Worm (Caenorhabditis elegans) whole organism, L2 larva: ENCODE results near the gene vha-3.

Experiments
- F13H6.1 ChIP-seq: sonication (generic microtip); optimal IDR thresholded peaks from 2 replicates; lab custom pipeline; 2016; ENCODE audit warnings: missing genetic modification characterization, missing compliant biosample characterization
- Y55F3AM.14 ChIP-seq: fragments of 200-800 bp; sonication (Bioruptor generic); optimal IDR thresholded peaks from 2 replicates; lab custom pipeline; 2018; ENCODE audit warnings: mild to moderate bottlenecking, missing genetic modification characterization, missing compliant biosample characterization
- ZK546.5 ChIP-seq: sonication (generic microtip); optimal IDR thresholded peaks from 2 replicates; lab custom pipeline; 2017; ENCODE audit warnings: missing biosample characterization, missing genetic modification characterization
- alr-1 ChIP-seq: fragments of 150-350 bp; optimal IDR thresholded peaks from 2 replicates; lab custom pipeline; 2014; ENCODE audit warnings: missing biosample characterization, missing genetic modification characterization
- aly-2 ChIP-seq: fragments of 150-350 bp; optimal IDR thresholded peaks from 2 replicates; lab custom pipeline; 2014; ENCODE audit warnings: missing biosample characterization, missing genetic modification characterization
- ama-1 ChIP-seq: fragments of 150-350 bp; optimal IDR thresholded peaks from 2 replicates; lab custom pipeline; 2018; ENCODE audit warnings: inconsistent platforms
- blmp-1 ChIP-seq: sonication (generic microtip); optimal IDR thresholded peaks from 2 replicates; lab custom pipeline; 2017; ENCODE audit warnings: missing genetic modification characterization, mild to moderate bottlenecking, missing compliant biosample characterization, antibody characterized with exemption, moderate library complexity; ENCODE audit not compliant: insufficient read depth
- ceh-16 ChIP-seq: fragments of 150-350 bp; optimal IDR thresholded peaks from 2 replicates; lab custom pipeline; 2014; ENCODE audit warnings: missing biosample characterization, missing genetic modification characterization
- ceh-82 ChIP-seq: fragments of 150-350 bp; optimal IDR thresholded peaks from 2 replicates; lab custom pipeline; 2014; ENCODE audit warnings: missing biosample characterization, missing genetic modification characterization
- crh-2 ChIP-seq: sonication (generic microtip); optimal IDR thresholded peaks from 2 replicates; lab custom pipeline; 2017; ENCODE audit warnings: missing biosample characterization, missing genetic modification characterization
- dmd-4 ChIP-seq: sonication (generic microtip); optimal IDR thresholded peaks from 2 replicates; lab custom pipeline; 2017; ENCODE audit warnings: missing biosample characterization, missing genetic modification characterization
- egl-27 ChIP-seq: sonication (generic microtip); optimal IDR thresholded peaks from 3 replicates; lab custom pipeline; 2017; ENCODE audit warnings: missing biosample characterization, missing genetic modification reagents, missing genetic modification characterization
- elt-1 ChIP-seq: fragments of 150-350 bp; optimal IDR thresholded peaks from 2 replicates; lab custom pipeline; 2014; ENCODE audit warnings: missing biosample characterization, missing genetic modification characterization
- elt-3 ChIP-seq: sonication (generic microtip); optimal IDR thresholded peaks from 2 replicates; lab custom pipeline; 2017; ENCODE audit warnings: missing biosample characterization, missing genetic modification characterization
- fos-1 ChIP-seq: fragments of 150-350 bp; optimal IDR thresholded peaks from 2 replicates; lab custom pipeline; 2014; ENCODE audit warnings: missing biosample characterization, missing genetic modification characterization
- gmeb-1 ChIP-seq: fragments of 150-350 bp; optimal IDR thresholded peaks from 2 replicates; lab custom pipeline; 2014; ENCODE audit warnings: missing biosample characterization, missing genetic modification characterization
- lin-11 ChIP-seq: fragments of 150-350 bp; sonication (generic microtip); optimal IDR thresholded peaks from 2 replicates; lab custom pipeline; 2014; ENCODE audit warnings: missing biosample characterization, missing genetic modification characterization, inconsistent platforms, mixed read lengths
- lin-13 ChIP-seq: fragments of 150-350 bp; optimal IDR thresholded peaks from 2 replicates; lab custom pipeline; 2014; ENCODE audit warnings: missing biosample characterization, missing genetic modification reagents, missing genetic modification characterization
- lin-39 ChIP-seq: fragments of 150-350 bp; optimal IDR thresholded peaks from 2 replicates; lab custom pipeline; 2014; ENCODE audit warnings: missing biosample characterization, missing genetic modification reagents, missing genetic modification characterization
- lsy-2 ChIP-seq, 2 experiments: fragments of 150-350 bp in 1 of 2; sonication (generic microtip) in 1 of 2; optimal IDR thresholded peaks; 2 replicates each; lab custom pipeline; 2014 to 2017; ENCODE audit warnings: missing biosample characterization in 2 of 2, missing genetic modification characterization in 2 of 2
- mab-5 ChIP-seq: fragments of 150-350 bp; optimal IDR thresholded peaks from 2 replicates; lab custom pipeline; 2014; ENCODE audit warnings: missing biosample characterization, missing genetic modification characterization
- mbf-1 ChIP-seq: sonication (generic microtip); optimal IDR thresholded peaks from 2 replicates; lab custom pipeline; 2017; ENCODE audit warnings: missing biosample characterization, missing genetic modification characterization
- mdl-1 ChIP-seq, 2 experiments: fragments of 150-350 bp in 1 of 2; sonication (generic microtip) in 1 of 2; optimal IDR thresholded peaks; 2 replicates each; lab custom pipeline; 2017; ENCODE audit warnings: missing biosample characterization in 2 of 2, missing genetic modification characterization in 2 of 2
- nhr-10 ChIP-seq: sonication (generic microtip); optimal IDR thresholded peaks from 2 replicates; lab custom pipeline; 2017; ENCODE audit warnings: missing biosample characterization, missing genetic modification characterization
- nhr-11 ChIP-seq: fragments of 150-350 bp; optimal IDR thresholded peaks from 2 replicates; lab custom pipeline; 2014; ENCODE audit warnings: missing biosample characterization, missing genetic modification characterization
- nhr-12 ChIP-seq: fragments of 150-350 bp; optimal IDR thresholded peaks from 2 replicates; lab custom pipeline; 2014; ENCODE audit warnings: missing biosample characterization, missing genetic modification characterization
- nhr-129 ChIP-seq: fragments of 150-350 bp; optimal IDR thresholded peaks from 2 replicates; lab custom pipeline; 2014; ENCODE audit warnings: missing biosample characterization, missing genetic modification characterization
- nhr-21 ChIP-seq: fragments of 150-350 bp; optimal IDR thresholded peaks from 2 replicates; lab custom pipeline; 2014; ENCODE audit warnings: missing biosample characterization, missing genetic modification characterization
- nhr-237 ChIP-seq: fragments of 150-350 bp; optimal IDR thresholded peaks from 2 replicates; lab custom pipeline; 2014; ENCODE audit warnings: missing biosample characterization, missing genetic modification characterization
- nhr-25 ChIP-seq: fragments of 150-350 bp; sonication (generic microtip); optimal IDR thresholded peaks from 3 replicates; lab custom pipeline; 2014; ENCODE audit warnings: missing biosample characterization, missing genetic modification characterization
- nhr-6 ChIP-seq: fragments of 150-350 bp; optimal IDR thresholded peaks from 2 replicates; lab custom pipeline; 2014; ENCODE audit warnings: missing biosample characterization, missing genetic modification characterization
- nhr-77 ChIP-seq: fragments of 150-350 bp; optimal IDR thresholded peaks from 2 replicates; lab custom pipeline; 2014; ENCODE audit warnings: missing biosample characterization, missing genetic modification characterization
- peb-1 ChIP-seq: fragments of 150-350 bp; optimal IDR thresholded peaks from 2 replicates; lab custom pipeline; 2014; ENCODE audit warnings: missing biosample characterization, missing genetic modification characterization
- sem-4 ChIP-seq: fragments of 150-350 bp; optimal IDR thresholded peaks from 2 replicates; lab custom pipeline; 2014; ENCODE audit warnings: missing biosample characterization, missing genetic modification reagents, missing genetic modification characterization
- skn-1 ChIP-seq: sonication (generic microtip); optimal IDR thresholded peaks from 2 replicates; lab custom pipeline; 2017; ENCODE audit warnings: missing biosample characterization, missing genetic modification characterization
- sma-3 ChIP-seq: sonication (generic microtip); optimal IDR thresholded peaks from 2 replicates; lab custom pipeline; 2016; ENCODE audit warnings: missing genetic modification reagents, missing genetic modification characterization, missing compliant biosample characterization
- sma-9 ChIP-seq, 2 experiments: fragments of 150-350 bp in 1 of 2; sonication (generic microtip) in 1 of 2; optimal IDR thresholded peaks; 2 replicates each; lab custom pipeline; 2014 to 2016; ENCODE audit warnings: missing genetic modification characterization in 2 of 2, mild to moderate bottlenecking in 1 of 2, missing biosample characterization in 1 of 2, missing compliant biosample characterization in 1 of 2, missing genetic modification reagents in 1 of 2, moderate library complexity in 1 of 2
- snpc-4 ChIP-seq: fragments of 150-350 bp; optimal IDR thresholded peaks from 2 replicates; lab custom pipeline; 2014; ENCODE audit warnings: missing biosample characterization, missing genetic modification characterization
- unc-39 ChIP-seq: fragments of 150-350 bp; optimal IDR thresholded peaks from 2 replicates; lab custom pipeline; 2014; ENCODE audit warnings: missing biosample characterization, missing genetic modification characterization
- unc-55 ChIP-seq: fragments of 150-350 bp; sonication (generic microtip); optimal IDR thresholded peaks from 3 replicates; lab custom pipeline; 2014; ENCODE audit warnings: missing biosample characterization, missing genetic modification reagents, missing genetic modification characterization
- zag-1 ChIP-seq: fragments of 150-350 bp; optimal IDR thresholded peaks from 2 replicates; lab custom pipeline; 2014; ENCODE audit warnings: missing biosample characterization, missing genetic modification characterization
- ztf-1 ChIP-seq: fragments of 200-800 bp; sonication (Bioruptor generic); conservative IDR thresholded peaks from 2 replicates; pipeline ENCODE4 v1.3.6; 2022; ENCODE audit warnings: missing genetic modification characterization, missing compliant biosample characterization
- ztf-11 ChIP-seq: sonication (generic microtip); optimal IDR thresholded peaks from 2 replicates; lab custom pipeline; 2017; ENCODE audit warnings: missing biosample characterization, missing genetic modification characterization
- ztf-4 ChIP-seq: fragments of 150-350 bp; optimal IDR thresholded peaks from 2 replicates; lab custom pipeline; 2014; ENCODE audit warnings: missing biosample characterization, missing genetic modification characterization

vha-3 gene

ce11 chrIV:2292119-2292518 is 23.6 kb downstream of the vha-3 start:
- TF ChIP-seq skn-1 (tag; lab: Kevin White, UChicago) (no peak), nhr-25 (no peak), lin-39 (tag; lab: Kevin White, UChicago) (no peak), unc-55 (GFP tag; lab: Kevin White, UChicago) (no peak), ztf-1 (GFP tag; lab: Robert Waterston, UW) (no peak), nhr-6 (no peak), Y55F3AM.14 (GFP tag; lab: Kevin White, UChicago) (no peak), alr-1 (tag; lab: Kevin White, UChicago) (no peak), snpc-4 (tag; lab: Kevin White, UChicago) (no peak), ceh-82 (tag; lab: Kevin White, UChicago) (no peak), blmp-1 (tag; lab: Kevin White, UChicago) (no peak), nhr-11 (tag; lab: Kevin White, UChicago) (no peak), mdl-1 (tag; optimal IDR thresholded peaks at IDR 0.05; lab: Kevin White, UChicago) (no peak), crh-2 (no peak), ama-1 (lab: Kevin White, UChicago) (no peak), elt-1 (tag; lab: Kevin White, UChicago) (no peak), gmeb-1 (tag; lab: Kevin White, UChicago) (no peak), dmd-4 (tag; lab: Kevin White, UChicago) (no peak), nhr-10 (tag; lab: Kevin White, UChicago) (no peak)
- TF ChIP-seq, all 48 proteins: peak for 0

- peak; percentile 96 for TF ChIP-seq fos-1 (tag; lab: Kevin White, UChicago)
- TF ChIP-seq ceh-82 (tag; lab: Kevin White, UChicago): no peak
- peak; percentile 24 for TF ChIP-seq gmeb-1 (tag; lab: Kevin White, UChicago)
- TF ChIP-seq sma-9 (GFP tag; optimal IDR thresholded peaks at IDR 0.05; lab: Kevin White, UChicago): peak; percentile 39
- no peak for TF ChIP-seq sma-9 (tag; optimal IDR thresholded peaks at IDR 0.05; lab: Kevin White, UChicago)
- no peak for TF ChIP-seq aly-2 (tag; lab: Kevin White, UChicago)
- no peak for TF ChIP-seq egl-27 (tag; lab: Kevin White, UChicago)
- TF ChIP-seq ztf-11 (tag; lab: Kevin White, UChicago): no peak
- no peak for TF ChIP-seq lin-11 (tag; lab: Kevin White, UChicago)
- TF ChIP-seq zag-1 (tag; lab: Kevin White, UChicago): no peak
- TF ChIP-seq nhr-129 (tag; lab: Kevin White, UChicago): no peak
Measured at ce11 chrIV:2284462-2285047, 31.2 kb downstream of the vha-3 start.

ce11 chrIV:2281353-2281976 is 34.3 kb downstream of the vha-3 start:
- TF ChIP-seq mdl-1 (tag; optimal IDR thresholded peaks at IDR 0.05; lab: Kevin White, UChicago) (no peak), mab-5 (tag; lab: Kevin White, UChicago) (no peak), ama-1 (lab: Kevin White, UChicago) (peak; percentile 85), aly-2 (tag; lab: Kevin White, UChicago) (no peak), lsy-2 (tag; optimal IDR thresholded peaks at IDR 0.05; lab: Kevin White, UChicago) (peak in 1 of 2 experiments; percentile 47), sma-3 (peak; percentile 79), peb-1 (tag; lab: Kevin White, UChicago) (no peak), nhr-237 (tag; lab: Kevin White, UChicago) (no peak), ztf-1 (GFP tag; lab: Robert Waterston, UW) (no peak), ztf-11 (tag; lab: Kevin White, UChicago) (no peak), sma-9 (GFP tag; optimal IDR thresholded peaks at IDR 0.05; lab: Kevin White, UChicago) (peak; percentile 59), sma-9 (tag; optimal IDR thresholded peaks at IDR 0.05; lab: Kevin White, UChicago) (no peak), mbf-1 (no peak), lin-13 (GFP tag; lab: Kevin White, UChicago) (peak; percentile 44), zag-1 (tag; lab: Kevin White, UChicago) (no peak), F13H6.1 (no peak), Y55F3AM.14 (GFP tag; lab: Kevin White, UChicago) (no peak), elt-3 (no peak), ceh-82 (tag; lab: Kevin White, UChicago) (no peak), nhr-11 (tag; lab: Kevin White, UChicago) (no peak), nhr-77 (tag; lab: Kevin White, UChicago) (no peak), crh-2 (peak; percentile 79), fos-1 (tag; lab: Kevin White, UChicago) (peak; percentile 97), lin-11 (tag; lab: Kevin White, UChicago) (no peak), unc-55 (GFP tag; lab: Kevin White, UChicago) (no peak), snpc-4 (tag; lab: Kevin White, UChicago) (no peak), sem-4 (no peak), unc-39 (tag; lab: Kevin White, UChicago) (no peak), alr-1 (tag; lab: Kevin White, UChicago) (no peak), nhr-10 (tag; lab: Kevin White, UChicago) (no peak), ZK546.5 (tag; lab: Kevin White, UChicago) (no peak), blmp-1 (tag; lab: Kevin White, UChicago) (no peak), gmeb-1 (tag; lab: Kevin White, UChicago) (peak; percentile 72), nhr-12 (tag; lab: Kevin White, UChicago) (no peak), lin-39 (tag; lab: Kevin White, UChicago) (no peak), nhr-21 (tag; lab: Kevin White, UChicago) (peak; percentile 56), ztf-4 (tag; lab: Kevin White, UChicago) (no peak), ceh-16 (tag; lab: Kevin White, UChicago) (no peak), nhr-25 (peak; percentile 50), nhr-129 (tag; lab: Kevin White, UChicago) (no peak)
